In the genomic region with DNA sequence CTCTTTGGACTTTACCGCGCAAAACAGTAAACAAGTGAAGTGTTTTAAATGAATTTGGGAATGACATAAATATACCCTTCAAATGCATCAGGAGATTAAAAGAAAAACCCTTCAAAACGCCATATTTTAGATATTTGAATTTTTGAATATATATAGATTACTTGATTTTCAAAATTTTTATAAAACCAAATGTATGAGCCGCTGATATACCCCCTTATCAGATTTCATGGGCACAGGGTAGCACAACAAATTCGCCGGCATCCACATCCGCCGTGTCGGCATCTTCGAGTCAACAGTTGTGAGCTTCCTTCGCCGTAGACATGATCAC, we compare ENCODE assay signal across 1 fruit fly cellular context.
TF ChIP-seq lines count a peak whose summit lies in the region.

A gene (plus strand): TSS at position 304 of the 328 bp plus-strand sequence.

TF ChIP-seq in whole organism, embryonic, 481 proteins besides CTCF, POLR2A, EP300 and RAD21 (continued from another document):
- TF ChIP-seq Tbp (GFP tag; optimal IDR thresholded peaks at IDR 0.05; lab: Kevin White, UChicago) (no peak), CG34224 (GFP tag; IDR thresholded peaks at IDR 0.05; lab: Robert Waterston, UW; ENCODE audit: partially characterized antibody) (no peak), HLH3B (GFP tag; IDR thresholded peaks at IDR 0.05; lab: Robert Waterston, UW) (peak; percentile 83), pum (GFP tag; optimal IDR thresholded peaks at IDR 0.05; lab: Kevin White, UChicago) (no peak), croc (GFP tag; conservative IDR thresholded peaks at IDR 0.05; lab: Robert Waterston, UW) (peak; percentile 57; the same call in 2 of the 3 replicates), Dfd (GFP tag; optimal IDR thresholded peaks at IDR 0.05; lab: Kevin White, UChicago) (no peak), ATbp (GFP tag; optimal IDR thresholded peaks at IDR 0.05; lab: Kevin White, UChicago) (peak; percentile 24), CG15479 (GFP tag; optimal IDR thresholded peaks at IDR 0.05; lab: Kevin White, UChicago) (no peak), CG9876 (GFP tag; optimal IDR thresholded peaks at IDR 0.05; lab: Kevin White, UChicago) (no peak), E2f1 (GFP tag; IDR thresholded peaks at IDR 0.05; lab: Robert Waterston, UW) (peak; percentile 80), Hmr (GFP tag; optimal IDR thresholded peaks at IDR 0.05; lab: Kevin White, UChicago) (no peak), CG1647 (GFP tag; optimal IDR thresholded peaks at IDR 0.05; lab: Kevin White, UChicago) (peak; percentile 10), Meics (GFP tag; optimal IDR thresholded peaks at IDR 0.05; lab: Kevin White, UChicago) (peak; percentile 76), NK7.1 (GFP tag; optimal IDR thresholded peaks at IDR 0.05; lab: Kevin White, UChicago) (no peak), fru (optimal IDR thresholded peaks at IDR 0.05; lab: Kevin White, UChicago) (no peak), B-H2 (GFP tag; optimal IDR thresholded peaks at IDR 0.05; lab: Kevin White, UChicago) (no peak), sisA (GFP tag; IDR thresholded peaks at IDR 0.05; lab: Robert Waterston, UW) (peak; percentile 67), CG5180 (GFP tag; optimal IDR thresholded peaks at IDR 0.05; lab: Kevin White, UChicago) (no peak), CoRest (tag; optimal IDR thresholded peaks at IDR 0.05; lab: Kevin White, UChicago) (peak; percentile 61), bowl (GFP tag; IDR thresholded peaks at IDR 0.05; lab: Robert Waterston, UW) (no peak), Dbx (GFP tag; IDR thresholded peaks at IDR 0.05; lab: Robert Waterston, UW) (peak; percentile 72; the same call in 2 of the 3 replicates), CG6272 (GFP tag; IDR thresholded peaks at IDR 0.05; lab: Robert Waterston, UW) (peak; percentile 39; the same call in 1 of the 2 replicates), Mes4 (GFP tag; optimal IDR thresholded peaks at IDR 0.05; lab: Kevin White, UChicago) (no peak), Dip2 (GFP tag; IDR thresholded peaks at IDR 0.05; lab: Robert Waterston, UW) (no peak), br (optimal IDR thresholded peaks at IDR 0.05; lab: Kevin White, UChicago) (no peak), CG11696 (GFP tag; IDR thresholded peaks at IDR 0.05; lab: Robert Waterston, UW) (no peak)
